Fruit fly (Drosophila melanogaster) whole organism, embryonic: ENCODE measurements around the gene slmo.

Source experiments
- BtbVII ChIP-seq: fragments of 200-800 bp; sonication (Bioruptor generic); optimal IDR thresholded peaks from 3 replicates; lab custom pipeline; 2017; ENCODE audit warnings: missing biosample characterization, mild to moderate bottlenecking, missing genetic modification characterization
- CG12236 ChIP-seq: fragments of 200-800 bp; sonication (Bioruptor generic); optimal IDR thresholded peaks from 2 replicates; lab custom pipeline; 2016; ENCODE audit warnings: missing biosample characterization, missing genetic modification characterization
- CG13287 ChIP-seq: fragments of 200-800 bp; sonication (Bioruptor generic); IDR thresholded peaks from 2 replicates; pipeline ENCODE4 v1.3.6; 2022; ENCODE audit warnings: missing biosample characterization, missing genetic modification characterization; ENCODE audit not compliant: partially characterized antibody
- CG17361 ChIP-seq: fragments of 200-800 bp; sonication (Bioruptor generic); IDR thresholded peaks from 3 replicates; pipeline ENCODE4 v1.3.6; 2022; ENCODE audit warnings: missing biosample characterization, missing genetic modification characterization
- CG30020 ChIP-seq: fragments of 200-800 bp; optimal IDR thresholded peaks from 2 replicates; lab custom pipeline; 2019; ENCODE audit warnings: missing biosample characterization, mild to moderate bottlenecking, missing genetic modification characterization, moderate library complexity
- CG34224 ChIP-seq: fragments of 200-800 bp; sonication (Bioruptor generic); IDR thresholded peaks from 3 replicates; pipeline ENCODE4 v1.3.6; 2022; ENCODE audit warnings: missing biosample characterization, missing genetic modification characterization; ENCODE audit not compliant: partially characterized antibody
- CG3995 ChIP-seq: fragments of 200-800 bp; sonication (Bioruptor generic); optimal IDR thresholded peaks from 3 replicates; lab custom pipeline; 2016; ENCODE audit warnings: missing biosample characterization, missing genetic modification characterization
- CG5180 ChIP-seq: fragments of 200-800 bp; sonication (Bioruptor generic); optimal IDR thresholded peaks from 3 replicates; lab custom pipeline; 2017; ENCODE audit warnings: missing biosample characterization, missing genetic modification characterization, mild to moderate bottlenecking, moderate library complexity, missing genetic modification reagents
- CG7556 ChIP-seq: fragments of 200-800 bp; sonication (Bioruptor generic); optimal IDR thresholded peaks from 2 replicates; lab custom pipeline; 2017; ENCODE audit warnings: missing biosample characterization, mild to moderate bottlenecking, missing genetic modification characterization
- D ChIP-seq, 2 experiments: fragments of 200-800 bp in 1 of 2; fragments of >200 bp in 1 of 2; sonication (Bioruptor generic) in 1 of 2; optimal IDR thresholded peaks; 2 replicates in 1 of 2; 3 replicates in 1 of 2; lab custom pipeline; 2017; ENCODE audit warnings: mild to moderate bottlenecking in 1 of 2, missing biosample characterization in 1 of 2, missing genetic modification characterization in 1 of 2, missing genetic modification reagents in 1 of 2
- GATAe ChIP-seq: fragments of 200-800 bp; sonication (Bioruptor generic); conservative IDR thresholded peaks from 2 replicates; pipeline ENCODE4 v1.3.6; 2022; ENCODE audit warnings: missing biosample characterization, missing genetic modification characterization
- H15 ChIP-seq: fragments of 200-800 bp; sonication (Bioruptor generic); IDR thresholded peaks from 3 replicates; pipeline ENCODE4 v1.3.6; 2022; ENCODE audit warnings: missing biosample characterization, missing genetic modification characterization
- HLH54F ChIP-seq: fragments of 200-800 bp; sonication (Bioruptor generic); optimal IDR thresholded peaks from 3 replicates; lab custom pipeline; 2016; ENCODE audit warnings: missing biosample characterization, missing genetic modification characterization
- Hand ChIP-seq: fragments of 200-800 bp; sonication (Bioruptor generic); optimal IDR thresholded peaks from 2 replicates; lab custom pipeline; 2017; ENCODE audit warnings: mild to moderate bottlenecking, missing biosample characterization, missing genetic modification reagents, missing genetic modification characterization
- Hmr ChIP-seq: fragments of 200-800 bp; sonication (Bioruptor generic); optimal IDR thresholded peaks from 3 replicates; lab custom pipeline; 2017; ENCODE audit warnings: mild to moderate bottlenecking, missing biosample characterization, missing genetic modification reagents, missing genetic modification characterization
- Max ChIP-seq: fragments of 200-800 bp; sonication (Bioruptor generic); optimal IDR thresholded peaks from 2 replicates; lab custom pipeline; 2016; ENCODE audit warnings: missing biosample characterization, mild to moderate bottlenecking, missing genetic modification characterization
- Meics ChIP-seq: fragments of 200-800 bp; sonication (Bioruptor generic); optimal IDR thresholded peaks from 2 replicates; lab custom pipeline; 2017; ENCODE audit warnings: missing biosample characterization, mild to moderate bottlenecking, missing genetic modification characterization
- Pdp1 ChIP-seq, 2 experiments: fragments of 200-800 bp; sonication (Bioruptor generic); optimal IDR thresholded peaks; 3 replicates each; lab custom pipeline; 2016; ENCODE audit warnings: missing biosample characterization in 2 of 2, missing genetic modification characterization in 2 of 2, mild to moderate bottlenecking in 1 of 2, moderate library complexity in 1 of 2
- YL-1 ChIP-seq: fragments of 200-800 bp; sonication (Bioruptor generic); optimal IDR thresholded peaks from 3 replicates; lab custom pipeline; 2017; ENCODE audit warnings: missing biosample characterization, mild to moderate bottlenecking, missing genetic modification characterization
- abd-A ChIP-seq: fragments of 200-800 bp; sonication (Bioruptor generic); optimal IDR thresholded peaks from 3 replicates; lab custom pipeline; 2019; ENCODE audit warnings: missing biosample characterization, mild to moderate bottlenecking, missing genetic modification characterization, moderate library complexity
- ato ChIP-seq: fragments of 200-800 bp; sonication (Bioruptor generic); IDR thresholded peaks from 2 replicates; pipeline ENCODE4 v1.3.6; 2022; ENCODE audit warnings: missing biosample characterization, missing genetic modification characterization; ENCODE audit not compliant: partially characterized antibody
- cg ChIP-seq: fragments of 200-800 bp; sonication (Bioruptor generic); optimal IDR thresholded peaks from 3 replicates; lab custom pipeline; 2019; ENCODE audit warnings: missing biosample characterization, mild to moderate bottlenecking, missing genetic modification characterization, moderate library complexity
- chinmo ChIP-seq: fragments of 200-800 bp; sonication (Bioruptor generic); IDR thresholded peaks from 4 replicates; pipeline ENCODE4 v1.3.6; 2022; ENCODE audit warnings: missing biosample characterization, missing genetic modification characterization; ENCODE audit not compliant: partially characterized antibody
- chm ChIP-seq: fragments of 200-800 bp; sonication (Bioruptor generic); IDR thresholded peaks from 2 replicates; pipeline ENCODE4 v1.3.6; 2022; ENCODE audit warnings: missing biosample characterization, missing genetic modification characterization
- ewg ChIP-seq: fragments of 200-800 bp; sonication (Bioruptor generic); optimal IDR thresholded peaks from 3 replicates; lab custom pipeline; 2017; ENCODE audit warnings: mild to moderate bottlenecking, missing biosample characterization, missing genetic modification reagents, missing genetic modification characterization
- h ChIP-seq: fragments of >200 bp; optimal IDR thresholded peaks from 2 replicates; lab custom pipeline; 2017
- insv ChIP-seq, 2 experiments: fragments of 200-800 bp; sonication (Bioruptor generic); optimal IDR thresholded peaks; 3 replicates each; lab custom pipeline; 2016 to 2018; ENCODE audit warnings: missing biosample characterization in 2 of 2, missing genetic modification characterization in 2 of 2
- ken ChIP-seq: fragments of 200-800 bp; sonication (Bioruptor generic); IDR thresholded peaks from 3 replicates; pipeline ENCODE4 v1.3.6; 2022; ENCODE audit warnings: missing biosample characterization, missing genetic modification characterization
- odd ChIP-seq: fragments of 200-800 bp; sonication (Bioruptor generic); optimal IDR thresholded peaks from 2 replicates; lab custom pipeline; 2017; ENCODE audit warnings: missing biosample characterization, mild to moderate bottlenecking, missing genetic modification characterization
- pros ChIP-seq: fragments of 200-800 bp; sonication (Bioruptor generic); optimal IDR thresholded peaks from 3 replicates; lab custom pipeline; 2019; ENCODE audit warnings: missing biosample characterization, mild to moderate bottlenecking, missing genetic modification characterization, moderate library complexity
- pzg ChIP-seq: fragments of 200-800 bp; sonication (Bioruptor generic); optimal IDR thresholded peaks from 3 replicates; lab custom pipeline; 2018; ENCODE audit warnings: missing biosample characterization, mild to moderate bottlenecking, missing genetic modification characterization, moderate library complexity
- sd ChIP-seq: fragments of 200-800 bp; sonication (Bioruptor generic); optimal IDR thresholded peaks from 3 replicates; lab custom pipeline; 2018; ENCODE audit warnings: missing biosample characterization, mild to moderate bottlenecking, missing genetic modification characterization, moderate library complexity
- sima ChIP-seq: fragments of 200-800 bp; sonication (Bioruptor generic); optimal IDR thresholded peaks from 2 replicates; lab custom pipeline; 2016; ENCODE audit warnings: missing biosample characterization, missing genetic modification characterization
- slp2 ChIP-seq: fragments of 200-800 bp; sonication (Bioruptor generic); optimal IDR thresholded peaks from 2 replicates; lab custom pipeline; 2016; ENCODE audit warnings: missing biosample characterization, missing genetic modification characterization
- sqz ChIP-seq: fragments of 200-800 bp; sonication (Bioruptor generic); optimal IDR thresholded peaks from 3 replicates; lab custom pipeline; 2018; ENCODE audit warnings: missing biosample characterization, mild to moderate bottlenecking, missing genetic modification characterization
- stwl ChIP-seq: fragments of 200-800 bp; sonication (Bioruptor generic); optimal IDR thresholded peaks from 3 replicates; lab custom pipeline; 2018; ENCODE audit warnings: missing biosample characterization, mild to moderate bottlenecking, missing genetic modification characterization, moderate library complexity
- trem ChIP-seq: fragments of 200-800 bp; optimal IDR thresholded peaks from 3 replicates; lab custom pipeline; 2019; ENCODE audit warnings: missing biosample characterization, mild to moderate bottlenecking, missing genetic modification characterization, moderate library complexity
- vvl ChIP-seq: fragments of 200-800 bp; sonication (Bioruptor generic); IDR thresholded peaks from 2 replicates; pipeline ENCODE4 v1.3.6; 2022; ENCODE audit warnings: missing biosample characterization, missing genetic modification characterization
- z ChIP-seq: fragments of 200-800 bp; sonication (Bioruptor generic); IDR thresholded peaks from 3 replicates; pipeline ENCODE4 v1.3.6; 2022; ENCODE audit warnings: missing biosample characterization, missing genetic modification characterization

slmo gene

DNA sequence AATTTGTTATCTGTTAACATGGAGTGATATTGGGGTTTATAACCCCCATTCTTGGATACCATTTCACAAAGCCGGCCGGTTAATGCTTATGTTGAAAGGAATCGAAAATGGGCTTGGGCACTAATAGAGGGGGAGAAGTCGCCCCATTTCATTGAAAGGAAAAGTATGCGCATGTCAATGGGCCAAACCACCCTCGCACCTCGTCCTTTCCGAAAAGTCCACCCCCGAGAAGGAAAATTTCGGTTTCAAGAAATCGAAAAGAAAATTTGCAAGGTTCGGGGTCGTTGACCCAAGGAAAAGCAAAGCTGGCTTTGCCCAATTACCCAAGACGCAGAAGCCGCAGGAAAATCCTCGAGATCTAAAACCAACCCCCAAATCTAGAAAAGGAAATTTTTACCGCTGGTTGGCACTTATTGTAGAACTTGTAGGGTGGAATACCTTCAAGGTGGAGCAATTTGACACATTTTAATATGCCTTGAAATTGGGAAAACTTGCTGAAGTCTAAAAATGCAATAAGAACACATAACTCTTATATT, 28.4 kb upstream of the slmo start (continued):
- TF ChIP-seq GATAe (GFP tag; lab: Robert Waterston, UW) (no peak), Max (GFP tag; lab: Kevin White, UChicago) (no peak), CG30020 (tag; lab: Kevin White, UChicago) (no peak), Hmr (GFP tag; lab: Kevin White, UChicago) (no peak), pzg (GFP tag; lab: Kevin White, UChicago) (no peak), sima (GFP tag; lab: Kevin White, UChicago) (no peak), D (optimal IDR thresholded peaks at IDR 0.05; lab: Kevin White, UChicago) (no peak), D (GFP tag; optimal IDR thresholded peaks at IDR 0.05; lab: Kevin White, UChicago) (no peak), ken (GFP tag; lab: Robert Waterston, UW) (no peak), H15 (GFP tag; lab: Robert Waterston, UW) (no peak), ewg (GFP tag; lab: Kevin White, UChicago) (peak; percentile 68), slp2 (GFP tag; lab: Kevin White, UChicago) (no peak), odd (GFP tag; lab: Kevin White, UChicago) (no peak), pros (peak; percentile 93), h (no peak), CG12236 (no peak), Meics (no peak), CG34224 (GFP tag; lab: Robert Waterston, UW) (no peak), CG7556 (GFP tag; lab: Kevin White, UChicago) (no peak), BtbVII (GFP tag; lab: Kevin White, UChicago) (no peak), HLH54F (no peak), YL-1 (GFP tag; lab: Kevin White, UChicago) (no peak)
- TF ChIP-seq, all 482 proteins: peak for 7

dm6 chr2L:6076143-6076542, 27.6 kb upstream of the slmo start:
- TF ChIP-seq CG3995 (GFP tag; lab: Kevin White, UChicago) (no peak), vvl (0 out of 2 replicates have a peak, but pooled peaks have one; percentile 25), CG13287 (GFP tag; lab: Robert Waterston, UW) (peak; percentile 8; the same call in 1 of the 2 replicates), insv (GFP tag; optimal IDR thresholded peaks at IDR 0.05; lab: Kevin White, UChicago) (peak in 1 of 2 experiments; percentile 90), Hand (GFP tag; lab: Kevin White, UChicago) (no peak), sd (tag; lab: Kevin White, UChicago) (peak; percentile 1), Pdp1 (GFP tag; optimal IDR thresholded peaks at IDR 0.05; lab: Kevin White, UChicago) (peak in 1 of 2 experiments; percentile 98), chinmo (GFP tag; lab: Robert Waterston, UW) (peak; percentile 81; the same call in 2 of the 4 replicates), abd-A (tag; lab: Kevin White, UChicago) (peak; percentile 12), cg (GFP tag; lab: Kevin White, UChicago) (peak; percentile 71), CG5180 (GFP tag; lab: Kevin White, UChicago) (peak; percentile 40), sqz (peak; percentile 90), chm (GFP tag; lab: Robert Waterston, UW) (peak; percentile 32; the same call in 1 of the 2 replicates), CG17361 (no peak), ato (GFP tag; lab: Robert Waterston, UW) (peak; percentile 15; the same call in 1 of the 2 replicates), z (peak; percentile 97), trem (tag; lab: Kevin White, UChicago) (no peak), stwl (tag; lab: Kevin White, UChicago) (peak; percentile 14)
